Worm (Caenorhabditis elegans) whole organism, mixed stage, embryonic: ENCODE results near the gene Y34B4A.2.

Experiments used
- bed-3 ChIP-seq: fragments of 200-800 bp; sonication (Bioruptor generic); optimal IDR thresholded peaks from 3 replicates; lab custom pipeline; 2018; ENCODE audit warnings: mild to moderate bottlenecking, missing genetic modification characterization, moderate library complexity, missing compliant biosample characterization
- ces-1 ChIP-seq: fragments of 150-350 bp; optimal IDR thresholded peaks from 2 replicates; lab custom pipeline; 2014; ENCODE audit warnings: missing biosample characterization, missing genetic modification reagents, missing genetic modification characterization
- cnd-1 ChIP-seq: fragments of 200-800 bp; sonication (Bioruptor generic); optimal IDR thresholded peaks from 2 replicates; lab custom pipeline; 2018; ENCODE audit warnings: mild to moderate bottlenecking, missing genetic modification characterization, missing compliant biosample characterization
- ztf-11 ChIP-seq: fragments of 150-350 bp; optimal IDR thresholded peaks from 2 replicates; lab custom pipeline; 2014; ENCODE audit warnings: missing biosample characterization, missing genetic modification characterization

- TF ChIP-seq ces-1 (GFP tag; lab: Kevin White, UChicago) = no peak
- no peak for TF ChIP-seq bed-3 (GFP tag; lab: Kevin White, UChicago)
- no peak for TF ChIP-seq cnd-1 (tag; lab: Kevin White, UChicago)
- TF ChIP-seq ztf-11 (tag; lab: Kevin White, UChicago) = no peak
Observed at ce11 chrX:5254894-5255293, 24.4 kb upstream of the Y34B4A.2 start, which contains the start of gene nspg-13.
